Worm (Caenorhabditis elegans) whole organism, young adult: ENCODE data around the gene tctn-1.

Experiments
- B0336.3 ChIP-seq: fragments of 200-800 bp; sonication (Bioruptor generic); IDR thresholded peaks from 2 replicates; pipeline ENCODE4 v1.3.6; 2022; ENCODE audit warnings: missing genetic modification characterization, missing compliant biosample characterization
- F33H1.4 ChIP-seq: fragments of 200-800 bp; sonication (Bioruptor generic); IDR thresholded peaks from 2 replicates; pipeline ENCODE4 v1.3.6; 2022; ENCODE audit warnings: missing genetic modification reagents, missing genetic modification characterization, missing compliant biosample characterization
- F57C9.4 ChIP-seq: sonication (generic microtip); optimal IDR thresholded peaks from 2 replicates; lab custom pipeline; 2017; ENCODE audit warnings: mild to moderate bottlenecking, missing genetic modification characterization, missing compliant biosample characterization
- Y53F4B.3 ChIP-seq: fragments of 200-800 bp; sonication (Bioruptor generic); IDR thresholded peaks from 2 replicates; pipeline ENCODE4 v1.3.6; 2022; ENCODE audit warnings: missing genetic modification reagents, missing genetic modification characterization, missing compliant biosample characterization
- Y56A3A.18 ChIP-seq: fragments of 200-800 bp; sonication (Bioruptor generic); IDR thresholded peaks from 2 replicates; pipeline ENCODE4 v1.3.6; 2022; ENCODE audit warnings: missing genetic modification reagents, missing genetic modification characterization, missing compliant biosample characterization
- Y67H2A.10 ChIP-seq: fragments of 200-800 bp; sonication (Bioruptor generic); conservative IDR thresholded peaks from 2 replicates; pipeline ENCODE4 v1.3.6; 2022; ENCODE audit warnings: missing genetic modification reagents, missing genetic modification characterization, missing compliant biosample characterization
- Y79H2A.3 ChIP-seq: fragments of 200-800 bp; sonication (Bioruptor generic); conservative IDR thresholded peaks from 2 replicates; pipeline ENCODE4 v1.3.6; 2022; ENCODE audit warnings: missing genetic modification reagents, missing genetic modification characterization, missing compliant biosample characterization
- Y95B8A.8 ChIP-seq: fragments of 200-800 bp; sonication (Bioruptor generic); IDR thresholded peaks from 2 replicates; pipeline ENCODE4 v1.3.6; 2022; ENCODE audit warnings: missing genetic modification reagents, missing genetic modification characterization, missing compliant biosample characterization
- ZK185.1 ChIP-seq: sonication (generic microtip); optimal IDR thresholded peaks from 2 replicates; lab custom pipeline; 2016; ENCODE audit warnings: mild to moderate bottlenecking, missing genetic modification characterization, missing compliant biosample characterization; ENCODE audit not compliant: poor library complexity, severe bottlenecking
- aptf-3 ChIP-seq: fragments of 200-800 bp; sonication (Bioruptor generic); IDR thresholded peaks from 2 replicates; pipeline ENCODE4 v1.3.6; 2022; ENCODE audit warnings: missing genetic modification characterization, missing compliant biosample characterization
- atf-7 ChIP-seq: sonication (generic microtip); optimal IDR thresholded peaks from 2 replicates; lab custom pipeline; 2017; ENCODE audit warnings: mild to moderate bottlenecking, missing genetic modification characterization, missing compliant biosample characterization
- attf-3 ChIP-seq: fragments of 200-800 bp; sonication (Bioruptor generic); conservative IDR thresholded peaks from 2 replicates; pipeline ENCODE4 v1.3.6; 2022; ENCODE audit warnings: missing genetic modification reagents, missing genetic modification characterization, missing compliant biosample characterization
- attf-5 ChIP-seq: fragments of 200-800 bp; sonication (Bioruptor generic); optimal IDR thresholded peaks from 2 replicates; lab custom pipeline; 2018; ENCODE audit warnings: mild to moderate bottlenecking, missing genetic modification characterization, missing compliant biosample characterization
- bed-2 ChIP-seq: fragments of 200-800 bp; sonication (Bioruptor generic); IDR thresholded peaks from 2 replicates; pipeline ENCODE4 v1.3.6; 2022; ENCODE audit warnings: missing genetic modification reagents, missing genetic modification characterization, missing compliant biosample characterization
- cebp-1 ChIP-seq, 2 experiments: fragments of 200-800 bp in 1 of 2; sonication (Bioruptor generic) in 1 of 2; sonication (generic microtip) in 1 of 2; IDR thresholded peaks in 1 of 2; optimal IDR thresholded peaks in 1 of 2; 2 replicates each; pipeline versions ENCODE4 v1.3.6 to Lab custom; 2017 to 2022; ENCODE audit warnings: missing compliant biosample characterization in 2 of 2, missing genetic modification characterization in 2 of 2, mild to moderate bottlenecking in 1 of 2, missing genetic modification reagents in 1 of 2, moderate library complexity in 1 of 2
- ceh-27 ChIP-seq: fragments of 200-800 bp; sonication (Bioruptor generic); optimal IDR thresholded peaks from 2 replicates; lab custom pipeline; 2018; ENCODE audit warnings: mild to moderate bottlenecking, missing genetic modification characterization, moderate library complexity, missing compliant biosample characterization
- ceh-40 ChIP-seq: fragments of 200-800 bp; sonication (Bioruptor generic); IDR thresholded peaks from 2 replicates; pipeline ENCODE4 v1.3.6; 2022; ENCODE audit warnings: missing genetic modification characterization, missing compliant biosample characterization
- ceh-58 ChIP-seq: fragments of 200-800 bp; sonication (Bioruptor generic); IDR thresholded peaks from 2 replicates; pipeline ENCODE4 v1.3.6; 2022; ENCODE audit warnings: missing genetic modification characterization, missing compliant biosample characterization
- chd-7 ChIP-seq: sonication (generic microtip); optimal IDR thresholded peaks from 2 replicates; lab custom pipeline; 2016; ENCODE audit warnings: mild to moderate bottlenecking, missing genetic modification characterization, moderate library complexity, missing compliant biosample characterization
- egrh-3 ChIP-seq: fragments of 200-800 bp; sonication (Bioruptor generic); IDR thresholded peaks from 2 replicates; pipeline ENCODE4 v1.3.6; 2022; ENCODE audit warnings: missing genetic modification reagents, missing genetic modification characterization, missing compliant biosample characterization
- ekl-4 ChIP-seq: fragments of 200-800 bp; sonication (Bioruptor generic); IDR thresholded peaks from 2 replicates; pipeline ENCODE4 v1.3.6; 2022; ENCODE audit warnings: missing genetic modification reagents, missing genetic modification characterization, missing compliant biosample characterization
- hmg-1.2 ChIP-seq: fragments of 200-800 bp; sonication (Bioruptor generic); IDR thresholded peaks from 2 replicates; pipeline ENCODE4 v1.3.6; 2022; ENCODE audit warnings: missing genetic modification reagents, missing genetic modification characterization, missing compliant biosample characterization
- hmg-20 ChIP-seq: fragments of 200-800 bp; sonication (Bioruptor generic); IDR thresholded peaks from 2 replicates; pipeline ENCODE4 v1.3.6; 2022; ENCODE audit warnings: missing genetic modification reagents, missing genetic modification characterization, missing compliant biosample characterization
- hsf-1 ChIP-seq: fragments of 200-800 bp; sonication (Bioruptor generic); IDR thresholded peaks from 2 replicates; pipeline ENCODE4 v1.3.6; 2022; ENCODE audit warnings: missing genetic modification reagents, missing genetic modification characterization, missing compliant biosample characterization
- let-526 ChIP-seq: fragments of 200-800 bp; sonication (Bioruptor generic); IDR thresholded peaks from 2 replicates; pipeline ENCODE4 v1.3.6; 2022; ENCODE audit warnings: missing genetic modification reagents, missing genetic modification characterization, missing compliant biosample characterization
- lin-40 ChIP-seq: sonication (generic microtip); optimal IDR thresholded peaks from 2 replicates; lab custom pipeline; 2016; ENCODE audit warnings: missing genetic modification characterization, mild to moderate bottlenecking, missing compliant biosample characterization, missing genotype, missing genetic modification reagents
- madf-10 ChIP-seq: sonication (generic microtip); optimal IDR thresholded peaks from 2 replicates; lab custom pipeline; 2016; ENCODE audit warnings: mild to moderate bottlenecking, missing genetic modification characterization, missing compliant biosample characterization
- madf-3 ChIP-seq: fragments of 200-800 bp; sonication (Bioruptor generic); IDR thresholded peaks from 2 replicates; pipeline ENCODE4 v1.3.6; 2022; ENCODE audit warnings: missing genetic modification reagents, missing genetic modification characterization, missing compliant biosample characterization
- madf-6 ChIP-seq: fragments of 200-800 bp; sonication (Bioruptor generic); IDR thresholded peaks from 2 replicates; pipeline ENCODE4 v1.3.6; 2022; ENCODE audit warnings: missing genetic modification reagents, missing genetic modification characterization, missing compliant biosample characterization
- nhr-120 ChIP-seq: fragments of 200-800 bp; sonication (Bioruptor generic); IDR thresholded peaks from 2 replicates; pipeline ENCODE4 v1.3.6; 2022; ENCODE audit warnings: missing genetic modification characterization, missing compliant biosample characterization
- rcor-1 ChIP-seq: fragments of 200-800 bp; sonication (Bioruptor generic); IDR thresholded peaks from 2 replicates; pipeline ENCODE4 v1.3.6; 2022; ENCODE audit warnings: missing genetic modification reagents, missing genetic modification characterization, missing compliant biosample characterization
- rec-8 ChIP-seq, 2 experiments: sonication (generic microtip); optimal IDR thresholded peaks; 2 replicates each; lab custom pipeline; 2016; ENCODE audit warnings: mild to moderate bottlenecking in 2 of 2, missing genetic modification characterization in 2 of 2, missing genetic modification reagents in 2 of 2, missing genotype in 2 of 2, missing biosample characterization in 1 of 2, missing compliant biosample characterization in 1 of 2, moderate library complexity in 1 of 2
- repo-1 ChIP-seq: sonication (generic microtip); optimal IDR thresholded peaks from 2 replicates; lab custom pipeline; 2017; ENCODE audit warnings: mild to moderate bottlenecking, missing genetic modification characterization, missing compliant biosample characterization
- sea-2 ChIP-seq: fragments of 200-800 bp; sonication (Bioruptor generic); IDR thresholded peaks from 2 replicates; pipeline ENCODE4 v1.3.6; 2022; ENCODE audit warnings: missing genetic modification characterization, missing compliant biosample characterization
- tlf-1 ChIP-seq: fragments of 200-800 bp; sonication (Bioruptor generic); optimal IDR thresholded peaks from 2 replicates; lab custom pipeline; 2018; ENCODE audit warnings: mild to moderate bottlenecking, missing genetic modification characterization, missing compliant biosample characterization
- ztf-22 ChIP-seq: fragments of 200-800 bp; sonication (Bioruptor generic); optimal IDR thresholded peaks from 2 replicates; lab custom pipeline; 2018; ENCODE audit warnings: mild to moderate bottlenecking, missing genetic modification characterization, moderate library complexity, missing compliant biosample characterization
- ztf-25 ChIP-seq: fragments of 200-800 bp; sonication (Bioruptor generic); IDR thresholded peaks from 2 replicates; pipeline ENCODE4 v1.3.6; 2022; ENCODE audit warnings: missing genetic modification reagents, missing genetic modification characterization, missing compliant biosample characterization
- ztf-26 ChIP-seq: sonication (generic microtip); optimal IDR thresholded peaks from 2 replicates; lab custom pipeline; 2017; ENCODE audit warnings: missing genetic modification characterization, missing compliant biosample characterization
- ztf-28 ChIP-seq: fragments of 200-800 bp; sonication (Bioruptor generic); IDR thresholded peaks from 2 replicates; pipeline ENCODE4 v1.3.6; 2022; ENCODE audit warnings: missing genetic modification reagents, missing genetic modification characterization, missing compliant biosample characterization

Gene tctn-1

ce11 chrIV:4725478-4725920 lies 22.1 kb downstream of the tctn-1 start (continued):
- TF ChIP-seq rec-8 (tag; optimal IDR thresholded peaks at IDR 0.05; lab: Kevin White, UChicago) (peak in 1 of 2 experiments; percentile 27), ceh-27 (GFP tag; lab: Kevin White, UChicago) (peak; percentile 42), attf-5 (GFP tag; lab: Kevin White, UChicago) (peak; percentile 90), atf-7 (peak; percentile 80), ceh-58 (GFP tag; lab: Robert Waterston, UW) (0 out of 2 replicates have a peak, but pooled peaks have one; percentile 87), ztf-26 (tag; lab: Kevin White, UChicago) (peak; percentile 94), hmg-1.2 (peak; percentile 100), repo-1 (peak; percentile 72), nhr-120 (peak; percentile 100), bed-2 (GFP tag; lab: Robert Waterston, UW) (peak; percentile 100), B0336.3 (GFP tag; lab: Robert Waterston, UW) (peak; percentile 92), Y95B8A.8 (GFP tag; lab: Robert Waterston, UW) (peak; percentile 99), madf-10 (tag; lab: Kevin White, UChicago) (peak; percentile 80), ztf-28 (GFP tag; lab: Robert Waterston, UW) (peak; percentile 99), F57C9.4 (peak; percentile 33), Y79H2A.3 (GFP tag; lab: Robert Waterston, UW) (peak; percentile 95), Y56A3A.18 (GFP tag; lab: Robert Waterston, UW) (peak; percentile 99), F33H1.4 (GFP tag; lab: Robert Waterston, UW) (peak; percentile 97), Y67H2A.10 (GFP tag; lab: Robert Waterston, UW) (peak; percentile 97), attf-3 (GFP tag; lab: Robert Waterston, UW) (peak; percentile 91), ZK185.1 (tag; lab: Kevin White, UChicago) (peak; percentile 49), chd-7 (peak; percentile 67), madf-3 (peak; percentile 98), cebp-1 (GFP tag; IDR thresholded peaks at IDR 0.05; lab: Robert Waterston, UW) (peak; percentile 97), cebp-1 (tag; optimal IDR thresholded peaks at IDR 0.05; lab: Kevin White, UChicago) (peak; percentile 91), lin-40 (tag; lab: Kevin White, UChicago) (peak; percentile 95), egrh-3 (GFP tag; lab: Robert Waterston, UW) (peak; percentile 87), sea-2 (peak; percentile 99), ceh-40 (GFP tag; lab: Robert Waterston, UW) (peak; percentile 93), ztf-22 (GFP tag; lab: Kevin White, UChicago) (peak; percentile 33), let-526 (GFP tag; lab: Robert Waterston, UW) (peak; percentile 100), madf-6 (GFP tag; lab: Robert Waterston, UW) (peak; percentile 89), ekl-4 (GFP tag; lab: Robert Waterston, UW) (peak; percentile 99), rcor-1 (peak; percentile 99), ztf-25 (peak; percentile 98), hmg-20 (GFP tag; lab: Robert Waterston, UW) (peak; percentile 97), Y53F4B.3 (GFP tag; lab: Robert Waterston, UW) (peak; percentile 83), aptf-3 (peak; percentile 63; the same call in 1 of the 2 replicates), hsf-1 (GFP tag; lab: Robert Waterston, UW) (peak; percentile 95), tlf-1 (GFP tag; lab: Kevin White, UChicago) (peak; percentile 95)
- TF ChIP-seq, all 124 proteins: peak for 86; not testable (repeated sequence) for 38
